Worm (Caenorhabditis elegans) whole organism, L2 larva: ENCODE measurements around the gene Y39B6A.69.

Source experiments
- C34F6.9 ChIP-seq: fragments of 150-350 bp; optimal IDR thresholded peaks from 2 replicates; lab custom pipeline; 2014; ENCODE audit warnings: missing biosample characterization, missing genetic modification characterization
- F13H6.1 ChIP-seq: sonication (generic microtip); optimal IDR thresholded peaks from 2 replicates; lab custom pipeline; 2016; ENCODE audit warnings: missing genetic modification characterization, missing compliant biosample characterization
- R02D3.7 ChIP-seq: fragments of 150-350 bp; optimal IDR thresholded peaks from 2 replicates; lab custom pipeline; 2014; ENCODE audit warnings: missing biosample characterization, missing genetic modification characterization
- Y55F3AM.14 ChIP-seq: fragments of 200-800 bp; sonication (Bioruptor generic); optimal IDR thresholded peaks from 2 replicates; lab custom pipeline; 2018; ENCODE audit warnings: mild to moderate bottlenecking, missing genetic modification characterization, missing compliant biosample characterization
- ZK546.5 ChIP-seq: sonication (generic microtip); optimal IDR thresholded peaks from 2 replicates; lab custom pipeline; 2017; ENCODE audit warnings: missing biosample characterization, missing genetic modification characterization
- ama-1 ChIP-seq: fragments of 150-350 bp; optimal IDR thresholded peaks from 2 replicates; lab custom pipeline; 2018; ENCODE audit warnings: inconsistent platforms
- ceh-16 ChIP-seq: fragments of 150-350 bp; optimal IDR thresholded peaks from 2 replicates; lab custom pipeline; 2014; ENCODE audit warnings: missing biosample characterization, missing genetic modification characterization
- ceh-82 ChIP-seq: fragments of 150-350 bp; optimal IDR thresholded peaks from 2 replicates; lab custom pipeline; 2014; ENCODE audit warnings: missing biosample characterization, missing genetic modification characterization
- crh-2 ChIP-seq: sonication (generic microtip); optimal IDR thresholded peaks from 2 replicates; lab custom pipeline; 2017; ENCODE audit warnings: missing biosample characterization, missing genetic modification characterization
- dmd-4 ChIP-seq: sonication (generic microtip); optimal IDR thresholded peaks from 2 replicates; lab custom pipeline; 2017; ENCODE audit warnings: missing biosample characterization, missing genetic modification characterization
- egl-27 ChIP-seq: sonication (generic microtip); optimal IDR thresholded peaks from 3 replicates; lab custom pipeline; 2017; ENCODE audit warnings: missing biosample characterization, missing genetic modification reagents, missing genetic modification characterization
- fos-1 ChIP-seq: fragments of 150-350 bp; optimal IDR thresholded peaks from 2 replicates; lab custom pipeline; 2014; ENCODE audit warnings: missing biosample characterization, missing genetic modification characterization
- gmeb-1 ChIP-seq: fragments of 150-350 bp; optimal IDR thresholded peaks from 2 replicates; lab custom pipeline; 2014; ENCODE audit warnings: missing biosample characterization, missing genetic modification characterization
- lin-11 ChIP-seq: fragments of 150-350 bp; sonication (generic microtip); optimal IDR thresholded peaks from 2 replicates; lab custom pipeline; 2014; ENCODE audit warnings: missing biosample characterization, missing genetic modification characterization, inconsistent platforms, mixed read lengths
- lin-13 ChIP-seq: fragments of 150-350 bp; optimal IDR thresholded peaks from 2 replicates; lab custom pipeline; 2014; ENCODE audit warnings: missing biosample characterization, missing genetic modification reagents, missing genetic modification characterization
- lin-39 ChIP-seq: fragments of 150-350 bp; optimal IDR thresholded peaks from 2 replicates; lab custom pipeline; 2014; ENCODE audit warnings: missing biosample characterization, missing genetic modification reagents, missing genetic modification characterization
- lsy-2 ChIP-seq, 2 experiments: fragments of 150-350 bp in 1 of 2; sonication (generic microtip) in 1 of 2; optimal IDR thresholded peaks; 2 replicates each; lab custom pipeline; 2014 to 2017; ENCODE audit warnings: missing biosample characterization in 2 of 2, missing genetic modification characterization in 2 of 2
- mab-5 ChIP-seq: fragments of 150-350 bp; optimal IDR thresholded peaks from 2 replicates; lab custom pipeline; 2014; ENCODE audit warnings: missing biosample characterization, missing genetic modification characterization
- mbf-1 ChIP-seq: sonication (generic microtip); optimal IDR thresholded peaks from 2 replicates; lab custom pipeline; 2017; ENCODE audit warnings: missing biosample characterization, missing genetic modification characterization
- mdl-1 ChIP-seq, 2 experiments: fragments of 150-350 bp in 1 of 2; sonication (generic microtip) in 1 of 2; optimal IDR thresholded peaks; 2 replicates each; lab custom pipeline; 2017; ENCODE audit warnings: missing biosample characterization in 2 of 2, missing genetic modification characterization in 2 of 2
- nhr-11 ChIP-seq: fragments of 150-350 bp; optimal IDR thresholded peaks from 2 replicates; lab custom pipeline; 2014; ENCODE audit warnings: missing biosample characterization, missing genetic modification characterization
- nhr-12 ChIP-seq: fragments of 150-350 bp; optimal IDR thresholded peaks from 2 replicates; lab custom pipeline; 2014; ENCODE audit warnings: missing biosample characterization, missing genetic modification characterization
- nhr-129 ChIP-seq: fragments of 150-350 bp; optimal IDR thresholded peaks from 2 replicates; lab custom pipeline; 2014; ENCODE audit warnings: missing biosample characterization, missing genetic modification characterization
- nhr-21 ChIP-seq: fragments of 150-350 bp; optimal IDR thresholded peaks from 2 replicates; lab custom pipeline; 2014; ENCODE audit warnings: missing biosample characterization, missing genetic modification characterization
- nhr-23 ChIP-seq: fragments of 150-350 bp; optimal IDR thresholded peaks from 2 replicates; lab custom pipeline; 2014; ENCODE audit warnings: missing biosample characterization, missing genetic modification reagents, missing genetic modification characterization
- nhr-237 ChIP-seq: fragments of 150-350 bp; optimal IDR thresholded peaks from 2 replicates; lab custom pipeline; 2014; ENCODE audit warnings: missing biosample characterization, missing genetic modification characterization
- nhr-25 ChIP-seq: fragments of 150-350 bp; sonication (generic microtip); optimal IDR thresholded peaks from 3 replicates; lab custom pipeline; 2014; ENCODE audit warnings: missing biosample characterization, missing genetic modification characterization
- nhr-77 ChIP-seq: fragments of 150-350 bp; optimal IDR thresholded peaks from 2 replicates; lab custom pipeline; 2014; ENCODE audit warnings: missing biosample characterization, missing genetic modification characterization
- sem-4 ChIP-seq: fragments of 150-350 bp; optimal IDR thresholded peaks from 2 replicates; lab custom pipeline; 2014; ENCODE audit warnings: missing biosample characterization, missing genetic modification reagents, missing genetic modification characterization
- sma-3 ChIP-seq: sonication (generic microtip); optimal IDR thresholded peaks from 2 replicates; lab custom pipeline; 2016; ENCODE audit warnings: missing genetic modification reagents, missing genetic modification characterization, missing compliant biosample characterization
- sma-9 ChIP-seq, 2 experiments: fragments of 150-350 bp in 1 of 2; sonication (generic microtip) in 1 of 2; optimal IDR thresholded peaks; 2 replicates each; lab custom pipeline; 2014 to 2016; ENCODE audit warnings: missing genetic modification characterization in 2 of 2, mild to moderate bottlenecking in 1 of 2, missing biosample characterization in 1 of 2, missing compliant biosample characterization in 1 of 2, missing genetic modification reagents in 1 of 2, moderate library complexity in 1 of 2
- snpc-4 ChIP-seq: fragments of 150-350 bp; optimal IDR thresholded peaks from 2 replicates; lab custom pipeline; 2014; ENCODE audit warnings: missing biosample characterization, missing genetic modification characterization
- unc-39 ChIP-seq: fragments of 150-350 bp; optimal IDR thresholded peaks from 2 replicates; lab custom pipeline; 2014; ENCODE audit warnings: missing biosample characterization, missing genetic modification characterization
- unc-55 ChIP-seq: fragments of 150-350 bp; sonication (generic microtip); optimal IDR thresholded peaks from 3 replicates; lab custom pipeline; 2014; ENCODE audit warnings: missing biosample characterization, missing genetic modification reagents, missing genetic modification characterization
- unc-62 ChIP-seq: fragments of 150-350 bp; optimal IDR thresholded peaks from 2 replicates; lab custom pipeline; 2014; ENCODE audit warnings: missing biosample characterization, missing genetic modification reagents, missing genetic modification characterization
- zag-1 ChIP-seq: fragments of 150-350 bp; optimal IDR thresholded peaks from 2 replicates; lab custom pipeline; 2014; ENCODE audit warnings: missing biosample characterization, missing genetic modification characterization
- ztf-1 ChIP-seq: fragments of 200-800 bp; sonication (Bioruptor generic); conservative IDR thresholded peaks from 2 replicates; pipeline ENCODE4 v1.3.6; 2022; ENCODE audit warnings: missing genetic modification characterization, missing compliant biosample characterization
- ztf-11 ChIP-seq: sonication (generic microtip); optimal IDR thresholded peaks from 2 replicates; lab custom pipeline; 2017; ENCODE audit warnings: missing biosample characterization, missing genetic modification characterization

Gene Y39B6A.69

DNA sequence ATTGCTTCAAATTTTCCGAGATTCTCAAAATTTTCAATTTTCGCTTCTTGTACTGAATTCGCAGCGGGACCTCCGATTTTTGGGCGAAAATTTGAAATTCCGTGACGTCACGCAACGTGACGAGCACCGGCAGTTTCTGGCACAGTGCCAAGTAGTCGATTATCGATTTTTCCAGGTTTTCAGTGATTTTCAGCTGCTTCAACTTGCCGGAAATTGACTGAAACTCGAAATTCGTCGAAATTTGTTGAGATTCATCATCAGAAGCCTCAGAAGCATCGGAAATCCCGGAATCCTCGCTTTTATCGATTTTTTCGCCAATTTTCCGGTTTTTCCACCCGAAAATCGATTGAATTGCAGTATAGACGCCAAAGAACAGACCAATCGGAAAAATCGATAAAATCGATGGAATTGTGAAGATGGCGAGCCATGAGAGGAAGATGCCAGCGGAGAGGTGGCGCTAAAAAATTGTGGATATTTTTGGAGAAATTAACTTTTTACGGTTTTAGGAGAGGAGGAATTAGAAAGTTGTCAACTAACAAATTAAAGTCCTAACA, 20.3 kb downstream of the Y39B6A.69 start:
- TF ChIP-seq nhr-77 (tag; lab: Kevin White, UChicago) (no peak), unc-39 (tag; lab: Kevin White, UChicago) (no peak), sma-9 (GFP tag; optimal IDR thresholded peaks at IDR 0.05; lab: Kevin White, UChicago) (no peak), sma-9 (tag; optimal IDR thresholded peaks at IDR 0.05; lab: Kevin White, UChicago) (no peak), ztf-1 (GFP tag; lab: Robert Waterston, UW) (no peak)
- TF ChIP-seq, all 48 proteins: peak for 0

DNA sequence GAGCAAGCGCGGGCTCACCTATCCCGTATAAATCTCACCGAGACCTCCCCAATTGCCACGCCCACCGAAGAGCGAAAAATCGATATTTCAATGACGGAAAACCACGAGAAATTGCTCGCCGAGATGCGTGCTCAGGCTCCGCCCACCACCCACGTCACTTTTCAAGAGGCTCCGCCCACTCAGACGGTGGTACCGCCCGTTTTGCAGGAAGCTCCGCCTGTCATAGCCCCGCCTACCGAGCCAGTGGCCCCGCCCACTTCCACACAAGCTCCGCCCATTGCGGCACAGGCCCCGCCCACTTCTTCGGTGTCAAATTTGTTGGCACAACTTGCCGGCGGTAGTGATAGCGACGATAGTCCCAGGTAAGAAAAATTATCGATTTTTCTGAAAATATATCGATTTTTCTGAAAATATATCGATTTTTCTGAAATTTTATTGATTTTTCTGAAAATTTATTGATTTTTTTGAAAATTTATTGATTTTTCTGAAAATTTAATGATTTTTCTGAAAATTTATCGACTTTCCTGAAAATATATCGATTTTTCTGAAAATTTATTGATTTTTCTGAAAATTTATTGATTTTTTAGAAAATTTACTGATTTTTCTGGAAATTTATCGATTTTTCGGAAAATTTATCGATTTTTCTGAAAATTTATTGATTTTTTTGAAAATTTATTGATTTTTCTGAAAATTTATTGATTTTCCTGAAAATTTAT, 22.6 kb downstream of the Y39B6A.69 start:
- TF ChIP-seq nhr-11 (tag; lab: Kevin White, UChicago) = no peak
- TF ChIP-seq zag-1 (tag; lab: Kevin White, UChicago) = no peak
- no peak for TF ChIP-seq Y55F3AM.14 (GFP tag; lab: Kevin White, UChicago)
- TF ChIP-seq mab-5 (tag; lab: Kevin White, UChicago) = no peak
- TF ChIP-seq egl-27 = no peak
- no peak for TF ChIP-seq nhr-21
- no peak for TF ChIP-seq unc-55
- no peak for TF ChIP-seq nhr-129 (tag; lab: Kevin White, UChicago)
- TF ChIP-seq, all 48 proteins: peak for 0

DNA sequence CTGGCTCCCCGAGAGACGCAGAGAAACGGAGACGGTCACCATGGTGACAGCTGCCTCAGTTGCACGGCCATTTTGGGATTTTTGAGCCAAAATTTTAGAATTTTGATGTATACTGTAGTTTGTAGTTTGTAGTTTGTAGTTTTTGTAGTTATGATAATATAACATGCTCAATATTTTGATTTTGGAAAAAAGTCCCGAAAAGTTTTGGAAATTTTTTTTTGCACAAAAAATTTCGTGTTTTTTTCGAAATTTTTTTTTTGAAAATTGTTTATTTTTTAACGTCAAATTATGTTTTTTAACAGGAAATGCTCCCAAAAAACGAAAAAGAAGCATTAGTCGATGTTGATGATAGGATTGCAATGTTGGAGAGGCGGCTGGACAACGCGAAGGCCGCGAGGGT, 25.0 kb downstream of the Y39B6A.69 start, which contains the start of gene dyf-17:
Gene dyf-17, plus strand, starts transcription at position 301 of the 400 bp plus-strand sequence.
- TF ChIP-seq snpc-4 (tag; lab: Kevin White, UChicago) (no peak), nhr-237 (tag; lab: Kevin White, UChicago) (no peak), nhr-129 (tag; lab: Kevin White, UChicago) (no peak), mdl-1 (tag; optimal IDR thresholded peaks at IDR 0.05; lab: Kevin White, UChicago) (no peak)

DNA sequence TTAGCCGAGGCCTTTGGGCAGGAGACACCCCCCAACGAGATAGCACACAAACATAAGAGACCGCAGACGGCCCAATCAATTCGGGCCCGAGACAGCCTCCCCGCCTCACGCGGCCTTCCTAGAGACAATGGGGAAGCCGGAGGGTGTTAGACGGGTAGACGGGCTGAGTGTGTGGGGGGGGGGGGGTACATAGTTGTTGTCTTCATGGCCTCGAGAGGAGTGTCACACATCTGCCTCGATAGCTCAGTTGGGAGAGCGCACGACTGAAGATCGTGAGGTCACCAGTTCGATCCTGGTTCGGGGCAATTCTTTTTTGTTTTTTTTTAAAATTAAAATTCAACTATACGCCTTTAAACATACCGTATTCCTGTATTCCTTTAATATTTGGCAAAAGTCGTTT, 26.4 kb downstream of the Y39B6A.69 start:
- TF ChIP-seq lin-13 (GFP tag; lab: Kevin White, UChicago) (peak; percentile 70), nhr-77 (tag; lab: Kevin White, UChicago) (no peak), crh-2 (tag; lab: Kevin White, UChicago) (peak; percentile 50), mdl-1 (tag; optimal IDR thresholded peaks at IDR 0.05; lab: Kevin White, UChicago) (peak in 1 of 2 experiments; percentile 25), nhr-23 (tag; lab: Kevin White, UChicago) (no peak), ceh-16 (tag; lab: Kevin White, UChicago) (no peak), snpc-4 (tag; lab: Kevin White, UChicago) (peak; percentile 40), mab-5 (tag; lab: Kevin White, UChicago) (peak; percentile 44), zag-1 (tag; lab: Kevin White, UChicago) (peak; percentile 37), lin-11 (tag; lab: Kevin White, UChicago) (peak; percentile 37), nhr-21 (peak; percentile 39), ama-1 (no peak), ceh-82 (tag; lab: Kevin White, UChicago) (no peak), ZK546.5 (tag; lab: Kevin White, UChicago) (no peak), sem-4 (tag; lab: Kevin White, UChicago) (no peak), nhr-12 (tag; lab: Kevin White, UChicago) (no peak), C34F6.9 (peak; percentile 17), R02D3.7 (tag; lab: Kevin White, UChicago) (peak; percentile 2), nhr-11 (tag; lab: Kevin White, UChicago) (no peak), ztf-11 (tag; lab: Kevin White, UChicago) (no peak), fos-1 (no peak), nhr-25 (tag; lab: Kevin White, UChicago) (peak; percentile 30), unc-62 (GFP tag; lab: Kevin White, UChicago) (no peak), dmd-4 (no peak), sma-3 (GFP tag; lab: Kevin White, UChicago) (peak; percentile 21), F13H6.1 (tag; lab: Kevin White, UChicago) (peak; percentile 8), mbf-1 (tag; lab: Kevin White, UChicago) (no peak), lsy-2 (tag; optimal IDR thresholded peaks at IDR 0.05; lab: Kevin White, UChicago) (peak; percentile 26 to 58), egl-27 (peak; percentile 43), unc-39 (tag; lab: Kevin White, UChicago) (no peak), sma-9 (GFP tag; optimal IDR thresholded peaks at IDR 0.05; lab: Kevin White, UChicago) (no peak), sma-9 (tag; optimal IDR thresholded peaks at IDR 0.05; lab: Kevin White, UChicago) (no peak), gmeb-1 (peak; percentile 57), Y55F3AM.14 (GFP tag; lab: Kevin White, UChicago) (peak; percentile 33), nhr-129 (tag; lab: Kevin White, UChicago) (peak; percentile 64), lin-39 (no peak), unc-55 (peak; percentile 54)
